Fruit fly (Drosophila melanogaster) whole organism, pupa: ENCODE results near the gene ND-B17.

Experiments used
- CG12605 ChIP-seq: fragments of 200-800 bp; sonication (Bioruptor generic); IDR thresholded peaks from 2 replicates; pipeline ENCODE4 v1.3.6; 2022; ENCODE audit warnings: missing biosample characterization, missing genetic modification characterization
- CG13204 ChIP-seq: fragments of 200-800 bp; sonication (Bioruptor generic); optimal IDR thresholded peaks from 2 replicates; lab custom pipeline; 2018; ENCODE audit warnings: missing biosample characterization, mild to moderate bottlenecking, missing genetic modification characterization, moderate library complexity
- CG14655 ChIP-seq: fragments of 200-800 bp; sonication (Bioruptor generic); optimal IDR thresholded peaks from 3 replicates; lab custom pipeline; 2017; ENCODE audit warnings: mild to moderate bottlenecking, missing biosample characterization, missing genetic modification reagents, missing genetic modification characterization
- CG15710 ChIP-seq: fragments of 200-800 bp; sonication (Bioruptor generic); optimal IDR thresholded peaks from 2 replicates; lab custom pipeline; 2018; ENCODE audit warnings: missing biosample characterization, mild to moderate bottlenecking, missing genetic modification characterization, moderate library complexity
- CG17806 ChIP-seq: fragments of 200-800 bp; sonication (Bioruptor generic); optimal IDR thresholded peaks from 2 replicates; lab custom pipeline; 2018; ENCODE audit warnings: missing biosample characterization, mild to moderate bottlenecking, missing genetic modification characterization, moderate library complexity
- CG34367 ChIP-seq: fragments of 200-800 bp; sonication (Bioruptor generic); optimal IDR thresholded peaks from 2 replicates; lab custom pipeline; 2018; ENCODE audit warnings: missing biosample characterization, mild to moderate bottlenecking, missing genetic modification characterization
- CG8159 ChIP-seq: fragments of 200-800 bp; sonication (Bioruptor generic); optimal IDR thresholded peaks from 3 replicates; lab custom pipeline; 2018; ENCODE audit warnings: missing biosample characterization, mild to moderate bottlenecking, missing genetic modification characterization, moderate library complexity
- CG9948 ChIP-seq: fragments of 200-800 bp; sonication (Bioruptor generic); optimal IDR thresholded peaks from 2 replicates; lab custom pipeline; 2018; ENCODE audit warnings: missing biosample characterization, mild to moderate bottlenecking, missing genetic modification characterization, moderate library complexity
- D1 ChIP-seq: fragments of 200-800 bp; sonication (Bioruptor generic); optimal IDR thresholded peaks from 2 replicates; lab custom pipeline; 2018; ENCODE audit warnings: missing biosample characterization, mild to moderate bottlenecking, missing genetic modification characterization, moderate library complexity
- Pif1A ChIP-seq: fragments of 200-800 bp; sonication (Bioruptor generic); optimal IDR thresholded peaks from 3 replicates; lab custom pipeline; 2016; ENCODE audit warnings: missing biosample characterization, missing genetic modification characterization
- Snoo ChIP-seq: fragments of 200-800 bp; sonication (Bioruptor generic); optimal IDR thresholded peaks from 3 replicates; lab custom pipeline; 2017; ENCODE audit warnings: missing biosample characterization, mild to moderate bottlenecking, missing genetic modification characterization, inconsistent platforms
- fd96Ca ChIP-seq: fragments of 200-800 bp; sonication (Bioruptor generic); IDR thresholded peaks from 3 replicates; pipeline ENCODE4 v1.3.6; 2022; ENCODE audit warnings: missing biosample characterization, missing genetic modification characterization
- rn ChIP-seq: fragments of 200-800 bp; sonication (Bioruptor generic); IDR thresholded peaks from 2 replicates; pipeline ENCODE4 v1.3.6; 2022; ENCODE audit warnings: missing biosample characterization, missing genetic modification characterization

dm6 chr2L:15742976-15743375 is 7.9 kb downstream of the ND-B17 start:
- TF ChIP-seq fd96Ca (GFP tag; lab: Robert Waterston, UW) (no peak), D1 (tag; lab: Kevin White, UChicago) (no peak), Pif1A (no peak), CG15710 (tag; lab: Kevin White, UChicago) (no peak), CG14655 (GFP tag; lab: Kevin White, UChicago) (no peak), CG12605 (GFP tag; lab: Robert Waterston, UW) (no peak), CG8159 (no peak), CG34367 (tag; lab: Kevin White, UChicago) (no peak), Snoo (tag; lab: Kevin White, UChicago) (no peak), CG17806 (tag; lab: Kevin White, UChicago) (no peak), CG13204 (GFP tag; lab: Kevin White, UChicago) (no peak), rn (GFP tag; lab: Robert Waterston, UW) (no peak), CG9948 (no peak)
